Fruit fly (Drosophila melanogaster): ENCODE results near the gene TotM.

The TotM gene

dm6 chr2L:5288721-5289120, 40.9 kb upstream of the TotM start, which contains the start of gene vri:
Gene vri, plus strand, starts transcription at chr2L:5288944.
- TF ChIP-seq CG9948 (tag; optimal IDR thresholded peaks at IDR 0.05): no peak
- no peak for TF ChIP-seq CG32121 (GFP tag; IDR thresholded peaks at IDR 0.05)
- TF ChIP-seq CG17806 (tag; optimal IDR thresholded peaks at IDR 0.05): no peak
- no peak for TF ChIP-seq EcR (GFP tag; optimal IDR thresholded peaks at IDR 0.05)
- no peak for TF ChIP-seq CG14655 (GFP tag; optimal IDR thresholded peaks at IDR 0.05)
- no peak for TF ChIP-seq CG12605 (GFP tag; IDR thresholded peaks at IDR 0.05)
- no peak for TF ChIP-seq CG8159 (tag; optimal IDR thresholded peaks at IDR 0.05)
- TF ChIP-seq CG4496 (GFP tag; IDR thresholded peaks at IDR 0.05): no peak
- TF ChIP-seq D1 (tag; optimal IDR thresholded peaks at IDR 0.05): no peak
- no peak for TF ChIP-seq Ets98B (GFP tag; IDR thresholded peaks at IDR 0.05)
- TF ChIP-seq Snoo (tag; optimal IDR thresholded peaks at IDR 0.05): no peak
- TF ChIP-seq CG10348 (GFP tag; IDR thresholded peaks at IDR 0.05): no peak
- no peak for TF ChIP-seq CG15710 (tag; optimal IDR thresholded peaks at IDR 0.05)
- no peak for TF ChIP-seq CG8301 (tag; optimal IDR thresholded peaks at IDR 0.05)

- TF ChIP-seq CG17806 (tag; optimal IDR thresholded peaks at IDR 0.05): peak; percentile 81
- TF ChIP-seq fd96Ca (GFP tag; IDR thresholded peaks at IDR 0.05): no peak
- TF ChIP-seq CG4496 (GFP tag; IDR thresholded peaks at IDR 0.05): no peak
- peak; percentile 49 for TF ChIP-seq gl (tag; optimal IDR thresholded peaks at IDR 0.05)
- TF ChIP-seq CG10348 (GFP tag; IDR thresholded peaks at IDR 0.05): no peak
- TF ChIP-seq CG14655 (GFP tag; optimal IDR thresholded peaks at IDR 0.05): peak; percentile 47
- TF ChIP-seq CG8301 (tag; optimal IDR thresholded peaks at IDR 0.05): peak; percentile 47
- TF ChIP-seq CG32121 (GFP tag; IDR thresholded peaks at IDR 0.05): no peak
- no peak for TF ChIP-seq rn (GFP tag; IDR thresholded peaks at IDR 0.05)
- peak; percentile 52; the same call in 1 of the 2 replicates for TF ChIP-seq CG12605 (GFP tag; IDR thresholded peaks at IDR 0.05)
- TF ChIP-seq Pif1B (GFP tag; optimal IDR thresholded peaks at IDR 0.05): peak; percentile 48
- TF ChIP-seq CG13204 (GFP tag; optimal IDR thresholded peaks at IDR 0.05): peak; percentile 18
- peak; percentile 24 for TF ChIP-seq Pif1A (GFP tag; optimal IDR thresholded peaks at IDR 0.05)
- TF ChIP-seq EcR (GFP tag; optimal IDR thresholded peaks at IDR 0.05): peak; percentile 89
- TF ChIP-seq CG15710 (tag; optimal IDR thresholded peaks at IDR 0.05): peak; percentile 89
- TF ChIP-seq CG34367 (tag; optimal IDR thresholded peaks at IDR 0.05): peak; percentile 76
- TF ChIP-seq Ets98B (GFP tag; IDR thresholded peaks at IDR 0.05): no peak
- TF ChIP-seq Snoo (tag; optimal IDR thresholded peaks at IDR 0.05): peak; percentile 33
- peak; percentile 39 for TF ChIP-seq D1 (tag; optimal IDR thresholded peaks at IDR 0.05)
- TF ChIP-seq CG9948 (tag; optimal IDR thresholded peaks at IDR 0.05): peak; percentile 76
- TF ChIP-seq CG8159 (tag; optimal IDR thresholded peaks at IDR 0.05): peak; percentile 88
Observed at dm6 chr2L:5289921-5290320, 39.7 kb upstream of the TotM start.

dm6 chr2L:5290530-5290929, 39.1 kb upstream of the TotM start:
- no peak for TF ChIP-seq Snoo (tag; optimal IDR thresholded peaks at IDR 0.05)
- peak; percentile 50 for TF ChIP-seq CG17806 (tag; optimal IDR thresholded peaks at IDR 0.05)
- no peak for TF ChIP-seq Pif1A (GFP tag; optimal IDR thresholded peaks at IDR 0.05)
- TF ChIP-seq CG8159 (tag; optimal IDR thresholded peaks at IDR 0.05): peak; percentile 44
- peak; percentile 9 for TF ChIP-seq CG34367 (tag; optimal IDR thresholded peaks at IDR 0.05)
- TF ChIP-seq CG10348 (GFP tag; IDR thresholded peaks at IDR 0.05): no peak
- TF ChIP-seq gl (tag; optimal IDR thresholded peaks at IDR 0.05): no peak
- TF ChIP-seq CG12605 (GFP tag; IDR thresholded peaks at IDR 0.05): no peak
- peak; percentile 25 for TF ChIP-seq CG9948 (tag; optimal IDR thresholded peaks at IDR 0.05)
- no peak for TF ChIP-seq Pif1B (GFP tag; optimal IDR thresholded peaks at IDR 0.05)
- TF ChIP-seq CG8301 (tag; optimal IDR thresholded peaks at IDR 0.05): no peak

dm6 chr2L:5291195-5291594, 38.5 kb upstream of the TotM start:
- TF ChIP-seq EcR (GFP tag; optimal IDR thresholded peaks at IDR 0.05) (peak; percentile 79), CG9948 (tag; optimal IDR thresholded peaks at IDR 0.05) (no peak)

dm6 chr2L:5291869-5292642, 37.6 kb upstream of the TotM start:
- TF ChIP-seq CG17806 (tag; optimal IDR thresholded peaks at IDR 0.05): peak; percentile 14
- peak; percentile 6; the same call in 1 of the 3 replicates for TF ChIP-seq fd96Ca (GFP tag; IDR thresholded peaks at IDR 0.05)
- peak; percentile 99 for TF ChIP-seq EcR (GFP tag; optimal IDR thresholded peaks at IDR 0.05)
- peak; percentile 62 for TF ChIP-seq gl (tag; optimal IDR thresholded peaks at IDR 0.05)
- no peak for TF ChIP-seq CG10348 (GFP tag; IDR thresholded peaks at IDR 0.05)
- TF ChIP-seq CG12605 (GFP tag; IDR thresholded peaks at IDR 0.05): peak; percentile 52; the same call in 1 of the 2 replicates
- TF ChIP-seq CG15710 (tag; optimal IDR thresholded peaks at IDR 0.05): peak; percentile 22
- TF ChIP-seq CG34367 (tag; optimal IDR thresholded peaks at IDR 0.05): peak; percentile 35
- TF ChIP-seq rn (GFP tag; IDR thresholded peaks at IDR 0.05): no peak
- TF ChIP-seq D1 (tag; optimal IDR thresholded peaks at IDR 0.05): no peak
- TF ChIP-seq CG13204 (GFP tag; optimal IDR thresholded peaks at IDR 0.05): peak; percentile 44

dm6 chr2L:5292643-5292963, 37.1 kb upstream of the TotM start:
- peak; percentile 69 for TF ChIP-seq Ets98B (GFP tag; IDR thresholded peaks at IDR 0.05)
- peak; percentile 92 for TF ChIP-seq D1 (tag; optimal IDR thresholded peaks at IDR 0.05)
- TF ChIP-seq rn (GFP tag; IDR thresholded peaks at IDR 0.05): peak; percentile 59
- peak; percentile 98 for TF ChIP-seq CG9948 (tag; optimal IDR thresholded peaks at IDR 0.05)
- peak; percentile 83 for TF ChIP-seq CG4496 (GFP tag; IDR thresholded peaks at IDR 0.05)
- TF ChIP-seq CG32121 (GFP tag; IDR thresholded peaks at IDR 0.05): peak; percentile 45; the same call in 1 of the 2 replicates
- TF ChIP-seq CG17806 (tag; optimal IDR thresholded peaks at IDR 0.05): peak; percentile 98
- TF ChIP-seq EcR (GFP tag; optimal IDR thresholded peaks at IDR 0.05): no peak
- TF ChIP-seq CG15710 (tag; optimal IDR thresholded peaks at IDR 0.05): peak; percentile 99
- peak; percentile 53 for TF ChIP-seq CG13204 (GFP tag; optimal IDR thresholded peaks at IDR 0.05)
- TF ChIP-seq CG34367 (tag; optimal IDR thresholded peaks at IDR 0.05): peak; percentile 96
- TF ChIP-seq CG8301 (tag; optimal IDR thresholded peaks at IDR 0.05): peak; percentile 80
- TF ChIP-seq CG12605 (GFP tag; IDR thresholded peaks at IDR 0.05): peak; percentile 78
- TF ChIP-seq fd96Ca (GFP tag; IDR thresholded peaks at IDR 0.05): peak; percentile 73; the same call in 2 of the 3 replicates
- TF ChIP-seq CG14655 (GFP tag; optimal IDR thresholded peaks at IDR 0.05): peak; percentile 84
- TF ChIP-seq Snoo (tag; optimal IDR thresholded peaks at IDR 0.05): peak; percentile 87
- TF ChIP-seq gl (tag; optimal IDR thresholded peaks at IDR 0.05): peak; percentile 89
- TF ChIP-seq CG10348 (GFP tag; IDR thresholded peaks at IDR 0.05): 0 out of 2 replicates have a peak, but pooled peaks have one; percentile 23
- peak; percentile 90 for TF ChIP-seq Pif1B (GFP tag; optimal IDR thresholded peaks at IDR 0.05)
- TF ChIP-seq Pif1A (GFP tag; optimal IDR thresholded peaks at IDR 0.05): peak; percentile 90
- TF ChIP-seq CG8159 (tag; optimal IDR thresholded peaks at IDR 0.05): peak; percentile 98
